Worm (Caenorhabditis elegans): ENCODE data around the gene mfsd-11.
A peak's percentile ranks its signal among the peaks of the same experiment; 100 is the strongest.

The mfsd-11 gene

DNA sequence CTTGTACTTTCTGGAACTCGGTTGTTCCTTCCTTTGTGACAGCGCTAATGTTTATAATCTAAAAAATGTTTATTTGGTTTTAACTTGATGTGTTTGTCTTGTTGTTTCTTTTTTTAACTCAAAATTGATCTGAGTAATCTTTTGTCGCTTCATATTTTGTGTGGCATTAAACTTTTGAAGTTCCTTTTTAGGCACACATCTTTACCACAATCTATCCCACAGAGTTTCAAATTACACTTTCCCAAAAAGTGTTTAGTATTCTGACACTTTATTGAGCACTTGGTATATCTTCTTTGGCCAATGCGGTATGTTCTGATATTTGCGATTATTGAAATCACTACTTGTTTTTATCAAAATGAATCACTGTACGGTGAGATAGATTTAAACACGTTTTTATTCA is 28.6 kb downstream of the mfsd-11 start, which contains the start of gene lgc-18:
lgc-18 (plus strand) TSS at position 301 of the 400 bp plus-strand sequence.
- TF ChIP-seq ztf-23 (GFP tag; IDR thresholded peaks at IDR 0.05): no peak
- no peak for TF ChIP-seq klf-2 (GFP tag; conservative IDR thresholded peaks at IDR 0.05)
- no peak for TF ChIP-seq T22C8.4 (GFP tag; IDR thresholded peaks at IDR 0.05)
- no peak for TF ChIP-seq flt-1 (GFP tag; IDR thresholded peaks at IDR 0.05)
- no peak for TF ChIP-seq ref-1 (GFP tag; conservative IDR thresholded peaks at IDR 0.05)
- TF ChIP-seq tab-1 (GFP tag; IDR thresholded peaks at IDR 0.05): no peak
- no peak for TF ChIP-seq cog-1 (tag; optimal IDR thresholded peaks at IDR 0.05)

DNA sequence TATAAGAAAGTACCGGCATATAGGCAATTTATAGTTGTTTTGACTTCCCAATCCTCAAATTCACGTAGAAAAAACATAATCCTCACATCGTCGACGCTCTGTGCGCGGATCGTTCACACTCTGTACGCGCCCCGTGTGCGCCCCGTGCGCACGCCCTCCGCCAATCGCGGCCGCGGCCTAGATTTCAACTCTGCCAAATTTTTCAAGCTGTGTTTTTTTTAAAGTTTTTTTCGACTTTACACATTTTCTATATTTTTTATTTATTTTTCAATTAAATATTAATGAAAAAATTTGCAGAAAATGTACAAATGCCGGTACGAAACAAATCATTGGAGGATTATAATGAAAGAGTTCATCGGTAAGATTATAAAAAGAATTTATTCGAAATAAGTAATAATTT is 30.8 kb downstream of the mfsd-11 start, which contains the start of gene T01H10.11:
T01H10.11 (plus strand) TSS at position 301 of the 400 bp plus-strand sequence.
- TF ChIP-seq klf-2 (GFP tag; conservative IDR thresholded peaks at IDR 0.05): no peak
- TF ChIP-seq ref-1 (GFP tag; conservative IDR thresholded peaks at IDR 0.05): no peak
- no peak for TF ChIP-seq ztf-23 (GFP tag; IDR thresholded peaks at IDR 0.05)
- no peak for TF ChIP-seq T22C8.4 (GFP tag; IDR thresholded peaks at IDR 0.05)
- no peak for TF ChIP-seq flt-1 (GFP tag; IDR thresholded peaks at IDR 0.05)
- no peak for TF ChIP-seq tab-1 (GFP tag; IDR thresholded peaks at IDR 0.05)
- TF ChIP-seq ztf-29 (GFP tag; IDR thresholded peaks at IDR 0.05): no peak
- TF ChIP-seq cog-1 (tag; optimal IDR thresholded peaks at IDR 0.05): no peak
- no peak for TF ChIP-seq med-1 (GFP tag; optimal IDR thresholded peaks at IDR 0.05; ENCODE audit: insufficient read depth)

DNA sequence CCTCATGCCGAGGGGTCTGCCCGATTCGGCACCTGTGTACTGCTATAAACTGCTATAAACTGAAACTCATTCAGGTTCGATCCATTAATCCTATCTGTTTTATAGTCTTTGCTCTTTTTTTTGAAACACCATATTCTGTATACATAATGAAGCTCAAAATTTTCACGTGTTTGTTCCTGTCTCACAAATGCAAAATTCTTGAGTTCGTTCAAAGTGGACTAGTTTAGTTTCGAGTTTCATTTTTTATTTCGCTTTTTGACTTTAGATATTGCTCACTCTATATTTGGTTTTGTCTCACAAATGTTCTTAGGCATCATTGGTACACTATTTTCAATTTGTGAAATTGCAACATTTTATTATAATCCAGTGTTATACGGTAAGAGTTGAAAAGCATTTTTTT is 32.6 kb downstream of the mfsd-11 start, which contains the start of gene lgc-17:
lgc-17 (plus strand) TSS at position 301 of the 400 bp plus-strand sequence.
- TF ChIP-seq ztf-23 (GFP tag; IDR thresholded peaks at IDR 0.05) (no peak), med-1 (GFP tag; optimal IDR thresholded peaks at IDR 0.05; ENCODE audit: insufficient read depth) (no peak), T22C8.4 (GFP tag; IDR thresholded peaks at IDR 0.05) (no peak), cog-1 (tag; optimal IDR thresholded peaks at IDR 0.05) (no peak), klf-2 (GFP tag; conservative IDR thresholded peaks at IDR 0.05) (no peak), flt-1 (GFP tag; IDR thresholded peaks at IDR 0.05) (no peak), ref-1 (GFP tag; conservative IDR thresholded peaks at IDR 0.05) (no peak), tab-1 (GFP tag; IDR thresholded peaks at IDR 0.05) (no peak), ztf-29 (GFP tag; IDR thresholded peaks at IDR 0.05) (no peak)

DNA sequence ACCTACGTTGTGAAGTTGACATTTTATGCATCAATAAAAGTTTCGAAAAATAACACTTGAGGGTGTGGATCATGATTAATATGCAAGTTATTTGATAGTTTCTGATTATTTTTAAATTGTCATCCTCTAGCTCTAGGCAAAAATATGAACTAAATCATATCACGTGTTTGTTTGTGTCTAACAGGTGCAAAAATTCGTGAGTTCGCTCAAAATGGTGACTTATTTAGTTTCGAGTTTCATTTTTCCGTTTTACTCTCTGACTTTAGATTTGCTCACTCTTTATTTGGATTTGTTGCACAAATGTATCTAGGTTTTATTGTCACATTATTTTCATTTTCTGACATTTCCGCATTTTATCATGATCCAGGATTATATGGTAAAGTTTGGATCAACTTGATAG is 35.6 kb downstream of the mfsd-11 start, which contains the start of gene lgc-16:
lgc-16 (plus strand) TSS at position 301 of the 400 bp plus-strand sequence.
- TF ChIP-seq med-1 (GFP tag; optimal IDR thresholded peaks at IDR 0.05; ENCODE audit: insufficient read depth) (no peak), T22C8.4 (GFP tag; IDR thresholded peaks at IDR 0.05) (no peak), ztf-23 (GFP tag; IDR thresholded peaks at IDR 0.05) (no peak), cog-1 (tag; optimal IDR thresholded peaks at IDR 0.05) (no peak), ztf-29 (GFP tag; IDR thresholded peaks at IDR 0.05) (no peak), flt-1 (GFP tag; IDR thresholded peaks at IDR 0.05) (no peak), ref-1 (GFP tag; conservative IDR thresholded peaks at IDR 0.05) (no peak), klf-2 (GFP tag; conservative IDR thresholded peaks at IDR 0.05) (no peak), tab-1 (GFP tag; IDR thresholded peaks at IDR 0.05) (no peak)

DNA sequence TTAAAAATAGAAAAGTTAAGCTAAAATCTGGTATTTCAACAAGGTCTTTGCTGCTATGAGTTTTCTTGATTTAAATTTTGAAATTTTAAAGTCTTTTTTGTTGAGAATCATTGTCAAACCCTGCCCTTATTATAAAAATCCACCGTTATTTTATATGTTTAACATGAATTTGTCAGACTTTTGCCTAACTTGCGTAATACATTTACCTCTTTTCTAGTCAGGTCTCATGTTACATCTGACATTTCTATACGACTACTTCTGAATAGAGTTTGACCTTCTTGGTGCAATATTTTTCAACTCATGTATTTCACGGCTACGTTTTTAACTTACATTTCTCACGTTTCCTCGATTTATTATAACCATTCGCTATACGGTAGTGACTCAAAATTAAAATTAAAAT is 39.9 kb downstream of the mfsd-11 start, which contains the start of gene lgc-15:
lgc-15 (plus strand) TSS at position 301 of the 400 bp plus-strand sequence.
- no peak for TF ChIP-seq ztf-23 (GFP tag; IDR thresholded peaks at IDR 0.05)
- TF ChIP-seq cog-1 (tag; optimal IDR thresholded peaks at IDR 0.05): no peak
- TF ChIP-seq klf-2 (GFP tag; conservative IDR thresholded peaks at IDR 0.05): no peak
- no peak for TF ChIP-seq flt-1 (GFP tag; IDR thresholded peaks at IDR 0.05)
- TF ChIP-seq ref-1 (GFP tag; conservative IDR thresholded peaks at IDR 0.05): no peak
- no peak for TF ChIP-seq ztf-29 (GFP tag; IDR thresholded peaks at IDR 0.05)
- no peak for TF ChIP-seq tab-1 (GFP tag; IDR thresholded peaks at IDR 0.05)
- TF ChIP-seq T22C8.4 (GFP tag; IDR thresholded peaks at IDR 0.05): no peak
- TF ChIP-seq med-1 (GFP tag; optimal IDR thresholded peaks at IDR 0.05; ENCODE audit: insufficient read depth): no peak

DNA sequence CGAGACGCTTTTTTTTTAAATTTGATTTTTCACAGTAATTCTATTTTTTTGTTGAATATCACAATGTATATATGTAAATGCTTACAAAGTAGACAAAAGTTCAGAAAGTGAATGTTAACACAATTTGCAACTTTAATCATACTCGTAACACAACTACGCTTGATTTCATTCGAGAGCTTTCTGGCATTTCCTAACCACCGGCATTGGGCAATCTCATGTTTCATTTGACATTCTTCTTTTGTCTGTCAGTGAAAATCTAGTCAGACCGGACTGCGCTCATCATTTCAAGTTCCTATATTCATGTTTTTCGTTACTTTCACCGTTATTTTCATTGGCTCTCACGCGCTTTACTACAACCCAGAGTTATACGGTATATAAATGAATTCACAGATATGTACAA is 42.7 kb downstream of the mfsd-11 start, which contains the start of gene lgc-14:
lgc-14 (plus strand) TSS at position 301 of the 400 bp plus-strand sequence.
- no peak for TF ChIP-seq ref-1 (GFP tag; conservative IDR thresholded peaks at IDR 0.05)
- no peak for TF ChIP-seq cog-1 (tag; optimal IDR thresholded peaks at IDR 0.05)
- no peak for TF ChIP-seq tab-1 (GFP tag; IDR thresholded peaks at IDR 0.05)
- TF ChIP-seq flt-1 (GFP tag; IDR thresholded peaks at IDR 0.05): no peak
- no peak for TF ChIP-seq med-1 (GFP tag; optimal IDR thresholded peaks at IDR 0.05; ENCODE audit: insufficient read depth)

DNA sequence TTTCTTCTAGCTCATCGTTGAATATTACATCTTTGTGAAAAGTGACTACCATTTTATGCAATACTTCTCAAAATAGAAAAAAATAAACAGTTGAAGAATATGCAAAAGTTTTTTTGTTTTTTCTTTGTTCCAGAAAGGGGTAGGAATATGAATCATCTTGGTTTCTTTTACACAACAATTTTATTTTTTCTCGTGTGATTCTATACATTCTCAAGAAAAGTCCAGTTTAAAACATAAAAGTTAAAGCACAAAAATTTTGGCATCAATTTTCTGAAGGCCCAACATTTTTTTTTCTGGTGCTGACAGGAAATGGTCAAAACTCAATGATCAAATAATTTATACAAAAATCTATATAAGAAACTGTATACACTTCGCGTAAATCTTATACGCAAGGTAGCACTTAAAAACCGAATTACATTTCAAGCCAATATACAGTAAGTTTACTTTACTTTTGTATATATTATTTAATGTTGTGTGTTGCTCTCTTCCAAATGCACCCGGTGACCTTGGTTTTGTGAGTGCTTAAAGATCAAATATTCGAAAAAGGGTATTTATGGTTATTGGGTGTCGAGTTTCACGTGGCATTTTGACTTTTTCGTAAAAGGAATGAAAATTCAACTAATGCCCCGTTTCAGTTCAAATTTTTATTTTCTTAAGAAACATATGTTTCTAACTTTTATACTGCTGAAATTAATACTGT is 45.2 kb downstream of the mfsd-11 start, which contains the start of the genes W03G11.2 and lgc-13:
W03G11.2 (minus strand) TSS at position 101 of the 700 bp plus-strand sequence.
lgc-13 (plus strand) TSS at position 650 of the 700 bp plus-strand sequence.
- TF ChIP-seq med-1 (GFP tag; optimal IDR thresholded peaks at IDR 0.05; ENCODE audit: insufficient read depth) (no peak), flt-1 (GFP tag; IDR thresholded peaks at IDR 0.05) (no peak), ztf-29 (GFP tag; IDR thresholded peaks at IDR 0.05) (no peak), ref-1 (GFP tag; conservative IDR thresholded peaks at IDR 0.05) (no peak), T22C8.4 (GFP tag; IDR thresholded peaks at IDR 0.05) (no peak), ztf-23 (GFP tag; IDR thresholded peaks at IDR 0.05) (no peak)

DNA sequence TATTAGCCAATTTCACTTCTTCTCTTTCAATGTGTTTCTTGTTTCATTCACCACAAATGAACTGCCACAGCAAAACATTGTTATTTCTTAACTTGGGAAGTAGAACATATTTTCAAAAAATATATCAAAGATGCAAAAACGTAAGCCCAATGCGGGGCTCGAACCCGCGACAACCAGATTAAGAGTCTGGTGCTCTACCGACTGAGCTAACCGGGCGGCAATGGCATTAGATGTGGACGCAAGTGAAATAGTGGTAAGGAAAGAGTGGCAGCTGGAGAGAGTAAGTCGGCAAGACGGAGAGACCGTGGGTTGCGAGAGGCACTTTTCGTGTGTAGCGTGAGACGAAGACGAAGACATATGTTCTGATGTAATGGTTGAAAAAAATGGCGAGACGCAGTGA is 47.9 kb downstream of the mfsd-11 start:
- TF ChIP-seq tab-1 (GFP tag; IDR thresholded peaks at IDR 0.05): no peak; the same call in 1 of the 2 replicates
- TF ChIP-seq klf-2 (GFP tag; conservative IDR thresholded peaks at IDR 0.05): peak; percentile 98
- TF ChIP-seq T22C8.4 (GFP tag; IDR thresholded peaks at IDR 0.05): peak; percentile 97
- TF ChIP-seq cog-1 (tag; optimal IDR thresholded peaks at IDR 0.05): peak; percentile 95
- TF ChIP-seq ref-1 (GFP tag; conservative IDR thresholded peaks at IDR 0.05): peak; percentile 96
- TF ChIP-seq ztf-23 (GFP tag; IDR thresholded peaks at IDR 0.05): peak; percentile 98
- TF ChIP-seq ztf-29 (GFP tag; IDR thresholded peaks at IDR 0.05): peak; percentile 98
- TF ChIP-seq med-1 (GFP tag; optimal IDR thresholded peaks at IDR 0.05; ENCODE audit: insufficient read depth): peak; percentile 90
- TF ChIP-seq flt-1 (GFP tag; IDR thresholded peaks at IDR 0.05): peak; percentile 99

DNA sequence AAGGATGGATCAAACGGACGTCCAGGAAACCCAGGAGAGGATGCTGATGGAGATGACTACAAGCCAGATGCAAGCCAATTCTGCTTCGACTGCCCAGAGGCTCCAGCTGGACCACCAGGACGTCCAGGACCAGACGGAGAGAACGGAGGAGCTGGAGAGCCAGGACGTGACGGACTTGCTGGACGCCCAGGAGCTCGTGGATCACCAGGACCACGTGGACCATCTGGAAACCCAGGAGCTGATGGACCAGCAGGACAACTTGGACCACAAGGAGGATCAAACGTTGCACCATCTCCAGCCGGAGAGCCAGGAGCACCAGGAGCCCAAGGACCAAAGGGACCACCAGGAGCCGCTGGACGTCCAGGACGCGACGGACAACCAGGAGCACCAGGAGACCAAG is 48.4 kb downstream of the mfsd-11 start:
- TF ChIP-seq cog-1 (tag; optimal IDR thresholded peaks at IDR 0.05): no peak
- TF ChIP-seq med-1 (GFP tag; optimal IDR thresholded peaks at IDR 0.05; ENCODE audit: insufficient read depth): no peak
- TF ChIP-seq tab-1 (GFP tag; IDR thresholded peaks at IDR 0.05): no peak
- TF ChIP-seq ztf-23 (GFP tag; IDR thresholded peaks at IDR 0.05): no peak
- TF ChIP-seq ztf-29 (GFP tag; IDR thresholded peaks at IDR 0.05): no peak
- no peak for TF ChIP-seq klf-2 (GFP tag; conservative IDR thresholded peaks at IDR 0.05)
- no peak for TF ChIP-seq T22C8.4 (GFP tag; IDR thresholded peaks at IDR 0.05)
- no peak for TF ChIP-seq ref-1 (GFP tag; conservative IDR thresholded peaks at IDR 0.05)
- TF ChIP-seq flt-1 (GFP tag; IDR thresholded peaks at IDR 0.05): no peak

Measured in whole organism, midembryonic.